Fruit fly (Drosophila melanogaster): ENCODE measurements around the gene iPLA2-VIA.
A peak's percentile ranks its signal among the peaks of the same experiment; 100 is the strongest.

iPLA2-VIA gene

DNA sequence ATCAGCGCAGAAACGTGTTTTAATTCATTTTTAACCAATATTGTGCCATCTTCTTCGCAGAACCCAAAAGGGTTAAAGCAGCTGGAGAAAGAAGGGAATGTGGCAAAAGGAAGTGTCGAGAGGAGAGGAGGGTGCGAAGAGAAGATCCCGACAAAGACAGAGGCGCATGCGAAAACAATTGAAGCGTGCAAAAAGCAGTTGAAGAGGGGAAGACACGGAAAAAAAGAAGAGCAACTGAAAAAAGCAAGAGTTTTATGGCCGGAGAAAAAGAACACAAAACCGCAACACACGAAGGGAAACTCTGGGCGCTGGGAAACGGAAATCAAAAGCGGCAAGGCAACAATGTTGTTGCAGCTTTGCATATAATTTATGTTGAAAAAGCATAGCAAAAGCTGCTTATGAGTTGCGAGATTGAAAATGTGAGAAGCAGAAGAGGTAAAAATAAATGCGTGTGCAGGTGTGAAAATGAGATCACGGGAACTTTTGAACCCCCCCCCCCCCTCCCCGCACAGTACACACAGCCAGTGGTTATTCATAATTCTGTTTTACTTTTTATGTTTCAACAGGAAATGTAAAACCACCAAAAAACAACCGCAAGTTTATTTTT is 10.9 kb downstream of the iPLA2-VIA start:
- TF ChIP-seq dl (GFP tag; optimal IDR thresholded peaks at IDR 0.05; ENCODE audit: insufficient read depth in 1 of 2, partially characterized antibody in 2 of 2) (no peak), fru (GFP tag; optimal IDR thresholded peaks at IDR 0.05) (no peak), Vsx2 (GFP tag; optimal IDR thresholded peaks at IDR 0.05; ENCODE audit: partially characterized antibody) (peak; percentile 28), psq (GFP tag; optimal IDR thresholded peaks at IDR 0.05) (peak; percentile 88), CG32264 (GFP tag; optimal IDR thresholded peaks at IDR 0.05) (no peak), HLH106 (tag; optimal IDR thresholded peaks at IDR 0.05) (peak; percentile 1), Dfd (GFP tag; optimal IDR thresholded peaks at IDR 0.05) (peak; percentile 92), rgr (GFP tag; optimal IDR thresholded peaks at IDR 0.05) (no peak)

DNA sequence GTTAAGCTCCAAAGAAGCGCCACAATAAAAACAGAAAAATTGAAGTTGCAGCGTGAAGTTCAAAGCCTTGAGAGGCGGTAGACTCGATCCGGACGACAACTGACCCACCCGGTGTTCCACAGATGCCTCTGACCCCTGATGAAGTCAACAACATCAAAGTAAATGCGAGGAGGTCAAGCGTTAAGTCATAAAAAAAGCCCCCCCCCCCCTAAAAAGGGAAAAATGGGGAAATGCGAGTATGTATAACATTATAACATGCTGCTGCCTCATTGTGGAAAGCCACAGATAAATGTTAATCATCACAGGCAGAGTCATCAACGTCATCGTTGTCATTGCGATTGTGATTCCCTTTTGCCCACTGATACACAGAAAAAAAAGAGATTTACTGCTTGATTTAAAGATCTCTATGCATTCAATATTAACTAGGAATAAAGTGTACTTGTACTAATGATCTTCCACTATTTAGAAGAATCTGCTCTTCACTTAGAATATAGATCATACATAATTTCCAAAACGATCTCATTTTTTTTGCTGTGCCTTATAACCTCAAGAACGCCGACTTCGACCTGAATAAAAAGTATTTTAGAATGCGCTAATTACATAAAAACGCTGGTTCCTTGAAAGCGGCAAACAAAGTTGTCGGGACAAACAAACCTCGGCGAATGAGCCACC is 13.0 kb downstream of the iPLA2-VIA start:
- TF ChIP-seq foxo (GFP tag; optimal IDR thresholded peaks at IDR 0.05): no peak
- TF ChIP-seq Myc (optimal IDR thresholded peaks at IDR 0.05): no peak
- no peak for TF ChIP-seq br (GFP tag; optimal IDR thresholded peaks at IDR 0.05)
- no peak for TF ChIP-seq Vsx2 (GFP tag; optimal IDR thresholded peaks at IDR 0.05; ENCODE audit: partially characterized antibody)
- no peak for TF ChIP-seq pan (optimal IDR thresholded peaks at IDR 0.05)
- TF ChIP-seq Hr83 (GFP tag; optimal IDR thresholded peaks at IDR 0.05; ENCODE audit: poor library complexity, severe bottlenecking): no peak
- TF ChIP-seq HLH106 (tag; optimal IDR thresholded peaks at IDR 0.05): no peak
- TF ChIP-seq Hr78 (GFP tag; optimal IDR thresholded peaks at IDR 0.05): no peak
- TF ChIP-seq N (GFP tag; optimal IDR thresholded peaks at IDR 0.05): no peak
- no peak for TF ChIP-seq brk (GFP tag; optimal IDR thresholded peaks at IDR 0.05)
- TF ChIP-seq tai (GFP tag; optimal IDR thresholded peaks at IDR 0.05): no peak
- no peak for TF ChIP-seq ey (GFP tag; optimal IDR thresholded peaks at IDR 0.05)
- no peak for TF ChIP-seq psq (GFP tag; optimal IDR thresholded peaks at IDR 0.05)
- no peak for TF ChIP-seq CrebA (GFP tag; optimal IDR thresholded peaks at IDR 0.05; ENCODE audit: borderline replicate concordance)

DNA sequence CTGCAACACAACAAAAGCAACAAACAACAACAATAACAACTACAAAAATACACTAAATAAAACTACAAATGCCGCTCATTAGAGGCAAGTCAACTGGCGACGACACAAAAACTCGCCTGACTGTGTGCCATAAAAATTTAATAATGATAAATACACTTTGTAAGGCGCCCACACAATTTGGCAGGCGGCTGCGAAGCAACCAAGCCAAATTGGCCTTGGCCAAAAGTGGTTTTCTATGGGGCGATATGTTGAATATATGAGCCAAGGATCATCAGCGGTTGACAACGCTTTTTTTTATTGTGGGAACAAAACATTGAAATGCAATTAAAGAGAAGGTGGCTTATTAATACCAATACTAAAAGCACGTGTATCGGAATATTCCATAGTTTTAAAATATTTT is 14.0 kb downstream of the iPLA2-VIA start:
- no peak for TF ChIP-seq ey (GFP tag; optimal IDR thresholded peaks at IDR 0.05)
- TF ChIP-seq h (GFP tag; optimal IDR thresholded peaks at IDR 0.05): no peak
- no peak for TF ChIP-seq woc (GFP tag; optimal IDR thresholded peaks at IDR 0.05)
- no peak for TF ChIP-seq Jra (GFP tag; optimal IDR thresholded peaks at IDR 0.05)
- TF ChIP-seq sv (GFP tag; optimal IDR thresholded peaks at IDR 0.05): no peak
- no peak for TF ChIP-seq lola (GFP tag; optimal IDR thresholded peaks at IDR 0.05)
- no peak for TF ChIP-seq fru (GFP tag; optimal IDR thresholded peaks at IDR 0.05)
- TF ChIP-seq Myc (optimal IDR thresholded peaks at IDR 0.05): no peak
- no peak for TF ChIP-seq brk (GFP tag; optimal IDR thresholded peaks at IDR 0.05)
- TF ChIP-seq CrebA (GFP tag; optimal IDR thresholded peaks at IDR 0.05; ENCODE audit: borderline replicate concordance): no peak
- TF ChIP-seq foxo (GFP tag; optimal IDR thresholded peaks at IDR 0.05): no peak
- TF ChIP-seq Sp1 (GFP tag; optimal IDR thresholded peaks at IDR 0.05): no peak
- TF ChIP-seq dl (GFP tag; optimal IDR thresholded peaks at IDR 0.05; ENCODE audit: insufficient read depth in 1 of 2, partially characterized antibody in 2 of 2): no peak
- TF ChIP-seq br (GFP tag; optimal IDR thresholded peaks at IDR 0.05): no peak

DNA sequence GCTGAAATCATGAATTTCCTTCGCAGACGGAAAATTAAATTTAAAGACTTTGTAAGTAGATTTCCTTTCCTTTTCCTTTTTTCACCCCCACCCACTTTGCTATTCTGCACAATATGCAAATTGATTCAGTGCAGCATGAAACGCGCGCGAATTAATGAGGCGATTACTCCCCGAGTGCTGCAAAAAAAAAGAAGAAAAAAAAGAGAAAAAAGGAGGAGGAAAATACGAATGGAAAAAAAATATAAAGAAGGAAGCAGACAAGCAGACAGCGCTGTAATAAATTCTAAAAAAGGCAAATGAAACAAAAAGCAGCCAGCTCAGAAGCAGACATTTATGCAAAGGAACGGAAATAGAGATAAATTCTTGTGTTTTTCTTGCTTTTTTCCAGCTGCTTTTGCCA is 15.4 kb downstream of the iPLA2-VIA start:
- no peak for TF ChIP-seq h (GFP tag; optimal IDR thresholded peaks at IDR 0.05)
- TF ChIP-seq Dfd (GFP tag; optimal IDR thresholded peaks at IDR 0.05): no peak
- TF ChIP-seq fru (GFP tag; optimal IDR thresholded peaks at IDR 0.05): no peak
- no peak for TF ChIP-seq CrebA (GFP tag; optimal IDR thresholded peaks at IDR 0.05; ENCODE audit: borderline replicate concordance)
- no peak for TF ChIP-seq lola (GFP tag; optimal IDR thresholded peaks at IDR 0.05)

DNA sequence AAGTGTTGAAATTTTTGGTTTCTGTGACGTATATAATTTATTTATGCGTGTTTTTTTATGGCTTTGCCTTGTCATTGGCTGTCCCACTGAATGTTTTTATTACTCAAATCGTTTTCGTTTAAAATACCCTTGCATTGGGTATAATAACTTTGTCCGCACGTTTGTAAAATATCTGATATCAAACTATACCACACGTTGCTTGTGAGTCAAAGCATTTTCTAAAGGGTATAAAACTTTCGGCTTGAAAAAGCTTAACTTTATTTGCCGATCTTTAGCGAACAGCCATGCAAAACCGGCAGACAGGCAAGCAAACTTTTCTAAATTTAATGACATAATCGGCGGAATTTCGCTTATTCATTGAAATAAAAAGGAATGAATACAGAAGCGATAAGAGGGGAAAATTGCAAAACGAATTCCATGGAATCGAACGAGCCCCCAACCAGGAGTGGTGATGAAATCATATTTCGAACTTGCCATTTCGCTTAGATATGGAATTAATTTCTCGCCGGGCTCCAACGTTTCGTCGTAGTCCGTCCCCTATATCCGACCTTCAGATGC is 16.6 kb downstream of the iPLA2-VIA start:
- TF ChIP-seq dl (GFP tag; optimal IDR thresholded peaks at IDR 0.05; ENCODE audit: insufficient read depth in 1 of 2, partially characterized antibody in 2 of 2): no peak
- TF ChIP-seq Mio (GFP tag; optimal IDR thresholded peaks at IDR 0.05): no peak
- peak; percentile 49 for TF ChIP-seq HLH106 (tag; optimal IDR thresholded peaks at IDR 0.05)
- peak; percentile 28 for TF ChIP-seq OdsH (GFP tag; optimal IDR thresholded peaks at IDR 0.05)
- no peak for TF ChIP-seq Dfd (GFP tag; optimal IDR thresholded peaks at IDR 0.05)
- no peak for TF ChIP-seq Dif (GFP tag; optimal IDR thresholded peaks at IDR 0.05; ENCODE audit: partially characterized antibody)
- peak; percentile 44 for TF ChIP-seq psq (GFP tag; optimal IDR thresholded peaks at IDR 0.05)
- peak; percentile 41 for TF ChIP-seq woc (GFP tag; optimal IDR thresholded peaks at IDR 0.05)
- TF ChIP-seq br (GFP tag; optimal IDR thresholded peaks at IDR 0.05): peak; percentile 32
- TF ChIP-seq tai (GFP tag; optimal IDR thresholded peaks at IDR 0.05): no peak
- TF ChIP-seq dsf (GFP tag; optimal IDR thresholded peaks at IDR 0.05; ENCODE audit: borderline replicate concordance): no peak
- no peak for TF ChIP-seq pan (optimal IDR thresholded peaks at IDR 0.05)
- TF ChIP-seq rgr (GFP tag; optimal IDR thresholded peaks at IDR 0.05): peak; percentile 65
- TF ChIP-seq h (GFP tag; optimal IDR thresholded peaks at IDR 0.05): peak; percentile 61
- TF ChIP-seq Hr78 (GFP tag; optimal IDR thresholded peaks at IDR 0.05): no peak
- no peak for TF ChIP-seq sage (GFP tag; optimal IDR thresholded peaks at IDR 0.05)
- peak in 1 of 2 experiments; percentile 54 for TF ChIP-seq foxo (GFP tag; optimal IDR thresholded peaks at IDR 0.05)
- peak; percentile 16 for TF ChIP-seq Sp1 (GFP tag; optimal IDR thresholded peaks at IDR 0.05)
- peak; percentile 60 for TF ChIP-seq ey (GFP tag; optimal IDR thresholded peaks at IDR 0.05)
- peak; percentile 9 for TF ChIP-seq fru (GFP tag; optimal IDR thresholded peaks at IDR 0.05)
